Fruit fly (Drosophila melanogaster): ENCODE data around the gene NC2beta.

DNA sequence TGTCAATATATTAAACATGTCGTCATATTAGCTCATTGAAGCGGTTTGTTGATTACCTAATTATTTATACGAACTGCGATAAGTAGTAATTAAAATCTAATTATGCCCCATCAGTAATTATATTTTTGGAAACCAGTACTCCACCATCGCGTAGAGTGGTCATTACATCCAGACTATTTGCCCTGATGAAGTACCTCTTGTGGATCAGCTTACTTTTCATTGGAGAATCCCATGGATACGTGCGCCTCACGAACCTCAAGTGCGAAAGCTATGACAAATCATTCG lies 50.4 kb downstream of the NC2beta start, which contains the start of gene CG33679:
- TF ChIP-seq Myc (optimal IDR thresholded peaks at IDR 0.05) (no peak), psq (optimal IDR thresholded peaks at IDR 0.05) (no peak), ttk (optimal IDR thresholded peaks at IDR 0.05) (no peak), h (optimal IDR thresholded peaks at IDR 0.05) (no peak), Sin3A (optimal IDR thresholded peaks at IDR 0.05) (no peak)

All from Kc167 (cell line).